Fruit fly (Drosophila melanogaster) whole organism: Measurements from ENCODE around the gene CG32829.

Experiments
- Dll ChIP-seq: fragments of >200 bp; optimal IDR thresholded peaks from 2 replicates; lab custom pipeline; 2017
- pan ChIP-seq: fragments of >200 bp; optimal IDR thresholded peaks from 2 replicates; lab custom pipeline; 2017

DNA sequence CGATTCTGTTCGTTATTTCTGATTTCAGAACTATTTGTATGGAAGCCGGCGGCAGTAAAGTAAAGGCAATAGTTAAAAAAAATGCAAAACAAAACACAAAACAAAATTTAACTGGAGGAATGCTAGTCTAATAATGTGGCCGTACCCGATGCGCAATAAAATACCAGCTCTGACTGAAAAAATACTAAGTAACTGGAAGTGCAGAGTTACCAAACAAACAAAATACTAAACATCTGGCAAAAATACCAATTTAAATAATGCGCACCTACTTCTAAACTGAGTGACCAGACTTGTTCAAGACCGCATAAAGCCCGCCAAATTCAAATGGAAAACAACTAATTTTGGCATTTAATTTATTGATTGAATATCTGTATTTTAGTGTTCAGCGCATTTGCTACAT lies 2.3 kb downstream of the CG32829 start, which contains the start of gene Wee1:
- no peak for TF ChIP-seq Dll
- TF ChIP-seq pan = no peak
